Worm (Caenorhabditis elegans) whole organism, L4 larva: ENCODE measurements around the gene ham-3.
A peak's percentile ranks its signal among the peaks of the same experiment; 100 is the strongest.

Source experiments
- Y48G9A.11 ChIP-seq: fragments of 200-800 bp; sonication (Bioruptor generic); IDR thresholded peaks from 2 replicates; pipeline ENCODE4 v1.3.6; 2022; ENCODE audit warnings: missing genetic modification reagents, missing genetic modification characterization, missing compliant biosample characterization
- attf-4 ChIP-seq: sonication (generic microtip); optimal IDR thresholded peaks from 3 replicates; lab custom pipeline; 2017; ENCODE audit warnings: missing biosample characterization, missing genetic modification characterization
- ceh-44 ChIP-seq: fragments of 200-800 bp; sonication (Bioruptor generic); IDR thresholded peaks from 2 replicates; pipeline ENCODE4 v1.3.6; 2022; ENCODE audit warnings: missing genetic modification reagents, missing genetic modification characterization, missing compliant biosample characterization
- daf-16 ChIP-seq, 3 experiments: sonication (generic microtip); optimal IDR thresholded peaks; 2 replicates each; lab custom pipeline; 2016 to 2017; ENCODE audit warnings: missing genetic modification characterization in 3 of 3, missing genetic modification reagents in 3 of 3, mild to moderate bottlenecking in 2 of 3, missing compliant biosample characterization in 2 of 3, missing biosample characterization in 1 of 3, moderate library complexity in 1 of 3
- daf-8 ChIP-seq: fragments of 200-800 bp; sonication (Bioruptor generic); IDR thresholded peaks from 2 replicates; pipeline ENCODE4 v1.3.6; 2022; ENCODE audit warnings: missing genetic modification characterization, missing compliant biosample characterization
- fos-1 ChIP-seq: fragments of 150-350 bp; optimal IDR thresholded peaks from 2 replicates; lab custom pipeline; 2014; ENCODE audit warnings: missing biosample characterization, missing genetic modification characterization
- lin-13 ChIP-seq: fragments of 150-350 bp; optimal IDR thresholded peaks from 2 replicates; lab custom pipeline; 2014; ENCODE audit warnings: missing biosample characterization, missing genetic modification reagents, missing genetic modification characterization
- mxl-3 ChIP-seq: fragments of 200-800 bp; sonication (Bioruptor generic); optimal IDR thresholded peaks from 2 replicates; lab custom pipeline; 2018; ENCODE audit warnings: mild to moderate bottlenecking, missing genetic modification characterization, missing compliant biosample characterization
- nhr-76 ChIP-seq: fragments of 150-350 bp; optimal IDR thresholded peaks from 2 replicates; lab custom pipeline; 2014; ENCODE audit warnings: missing biosample characterization, missing genetic modification characterization
- pha-4 ChIP-seq, 2 experiments: fragments of 150-350 bp in 1 of 2; fragments of 200-800 bp in 1 of 2; sonication (Bioruptor generic) in 1 of 2; IDR thresholded peaks in 1 of 2; optimal IDR thresholded peaks in 1 of 2; 2 replicates each; pipeline versions ENCODE4 v1.3.6 to Lab custom; 2014 to 2022; ENCODE audit warnings: missing genetic modification characterization in 2 of 2, missing genetic modification reagents in 2 of 2, missing biosample characterization in 1 of 2, missing compliant biosample characterization in 1 of 2
- unc-62 ChIP-seq, 3 experiments: fragments of 150-350 bp in 1 of 3; sonication (generic microtip); optimal IDR thresholded peaks in 2 of 3; peaks in 1 of 3; 1 replicate in 1 of 3; 2 replicates in 2 of 3; lab custom pipeline; 2014 to 2017; ENCODE audit warnings: missing biosample characterization in 3 of 3, missing genetic modification characterization in 3 of 3, missing genetic modification reagents in 3 of 3, missing genotype in 1 of 3
- zag-1 ChIP-seq: fragments of 150-350 bp; optimal IDR thresholded peaks from 2 replicates; lab custom pipeline; 2014; ENCODE audit warnings: missing biosample characterization, missing genetic modification characterization

- TF ChIP-seq daf-8 (GFP tag; lab: Robert Waterston, UW) (no peak), nhr-76 (tag; lab: Kevin White, UChicago) (no peak), daf-16 (GFP tag; optimal IDR thresholded peaks at IDR 0.05; lab: Kevin White, UChicago) (peak in 1 of 2 experiments; percentile 51), daf-16 (tag; optimal IDR thresholded peaks at IDR 0.05; lab: Kevin White, UChicago) (peak; percentile 1), unc-62 (GFP tag; optimal IDR thresholded peaks at IDR 0.05 in 1 of 2; lab: Kevin White, UChicago) (no peak), unc-62 (tag; optimal IDR thresholded peaks at IDR 0.05; lab: Kevin White, UChicago) (no peak), ceh-44 (no peak), zag-1 (tag; lab: Kevin White, UChicago) (no peak), pha-4 (GFP tag; IDR thresholded peaks at IDR 0.05; lab: Robert Waterston, UW) (no peak), pha-4 (tag; optimal IDR thresholded peaks at IDR 0.05; lab: Kevin White, UChicago) (no peak), attf-4 (tag; lab: Kevin White, UChicago) (no peak), mxl-3 (GFP tag; lab: Kevin White, UChicago) (no peak), fos-1 (no peak), Y48G9A.11 (no peak), lin-13 (GFP tag; lab: Kevin White, UChicago) (no peak)
Observed at ce11 chrIII:10126375-10126774, 5.8 kb downstream of the ham-3 start.
